Worm (Caenorhabditis elegans) whole organism, L4/young adult: ENCODE results near the gene dylt-3.

Source experiments
- dao-5 ChIP-seq: sonication (generic microtip); optimal IDR thresholded peaks from 2 replicates; lab custom pipeline; 2016; ENCODE audit warnings: missing genotype, missing genetic modification characterization, moderate library complexity, missing compliant biosample characterization
- him-1 ChIP-seq: sonication (generic microtip); optimal IDR thresholded peaks from 2 replicates; lab custom pipeline; 2016; ENCODE audit warnings: missing genotype, missing genetic modification reagents, missing genetic modification characterization, missing compliant biosample characterization

ce11 chrII:8230976-8231375 lies 49.4 kb downstream of the dylt-3 start, which contains the start of gene M110.9:
- no peak for TF ChIP-seq him-1 (tag; lab: Kevin White, UChicago)
- no peak for TF ChIP-seq dao-5 (tag; lab: Kevin White, UChicago)
